Worm (Caenorhabditis elegans) whole organism, L4/young adult: Measurements from ENCODE around the gene erp-44.3.

Experiments used
- W03F9.2 ChIP-seq: fragments of 150-350 bp; optimal IDR thresholded peaks from 2 replicates; lab custom pipeline; 2014; ENCODE audit warnings: missing biosample characterization, missing genetic modification characterization
- dao-5 ChIP-seq: sonication (generic microtip); optimal IDR thresholded peaks from 2 replicates; lab custom pipeline; 2016; ENCODE audit warnings: missing genotype, missing genetic modification characterization, moderate library complexity, missing compliant biosample characterization
- him-1 ChIP-seq: sonication (generic microtip); optimal IDR thresholded peaks from 2 replicates; lab custom pipeline; 2016; ENCODE audit warnings: missing genotype, missing genetic modification reagents, missing genetic modification characterization, missing compliant biosample characterization

DNA sequence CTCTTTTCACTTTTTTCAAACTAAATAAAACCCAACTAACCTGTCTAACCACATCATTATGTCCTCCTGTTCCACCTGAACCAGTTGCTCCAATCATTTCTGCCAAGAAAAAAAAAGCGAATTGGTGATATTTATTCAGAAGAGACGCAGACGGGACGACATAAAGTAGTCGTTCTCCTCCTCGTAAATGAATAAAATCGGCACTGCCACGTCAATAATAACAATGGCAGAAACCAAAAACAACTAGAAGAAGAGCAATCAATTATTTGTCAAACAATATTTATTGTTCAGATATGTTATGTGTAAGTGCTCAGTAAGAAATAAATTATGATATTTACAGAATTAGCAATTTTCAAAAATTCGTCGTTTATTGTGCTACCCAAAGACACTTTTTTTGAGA lies 14.9 kb upstream of the erp-44.3 start, which contains the start of gene rabs-5:
- TF ChIP-seq W03F9.2 (tag; lab: Kevin White, UChicago): no peak
- TF ChIP-seq dao-5 (tag; lab: Kevin White, UChicago): no peak
- TF ChIP-seq him-1 (tag; lab: Kevin White, UChicago): no peak
